Fruit fly (Drosophila melanogaster) whole organism, prepupa: ENCODE results near the gene kis.

ENCODE experiments used
- Blimp-1 ChIP-seq: fragments of 200-800 bp; sonication (Bioruptor generic); optimal IDR thresholded peaks from 3 replicates; lab custom pipeline; 2017; ENCODE audit warnings: missing biosample characterization, missing genetic modification characterization, mild to moderate bottlenecking, moderate library complexity, missing genetic modification reagents
- CG10631 ChIP-seq: fragments of 200-800 bp; sonication (Bioruptor generic); optimal IDR thresholded peaks from 2 replicates; lab custom pipeline; 2016; ENCODE audit warnings: missing biosample characterization, missing genetic modification characterization
- CG10669 ChIP-seq: fragments of 200-800 bp; sonication (Bioruptor generic); optimal IDR thresholded peaks from 3 replicates; lab custom pipeline; 2018; ENCODE audit warnings: missing biosample characterization, mild to moderate bottlenecking, missing genetic modification characterization, moderate library complexity
- CG11294 ChIP-seq: fragments of 200-800 bp; sonication (Bioruptor generic); IDR thresholded peaks from 2 replicates; pipeline ENCODE4 v1.3.6; 2022; ENCODE audit warnings: missing biosample characterization, missing genetic modification characterization
- CG11762 ChIP-seq: fragments of 200-800 bp; sonication (Bioruptor generic); optimal IDR thresholded peaks from 3 replicates; lab custom pipeline; 2016; ENCODE audit warnings: missing biosample characterization, missing genetic modification characterization; ENCODE audit not compliant: insufficient read depth
- CG11902 ChIP-seq: fragments of 200-800 bp; sonication (Bioruptor generic); optimal IDR thresholded peaks from 3 replicates; lab custom pipeline; 2016; ENCODE audit warnings: missing biosample characterization, missing genetic modification characterization
- CG15336 ChIP-seq: fragments of 200-800 bp; sonication (Bioruptor generic); IDR thresholded peaks from 2 replicates; pipeline ENCODE4 v1.3.6; 2022; ENCODE audit warnings: missing biosample characterization, missing genetic modification characterization
- CG1621 ChIP-seq: fragments of 200-800 bp; sonication (Bioruptor generic); optimal IDR thresholded peaks from 3 replicates; lab custom pipeline; 2018; ENCODE audit warnings: missing biosample characterization, mild to moderate bottlenecking, missing genetic modification characterization
- CG16779 ChIP-seq: fragments of 200-800 bp; sonication (Bioruptor generic); optimal IDR thresholded peaks from 3 replicates; lab custom pipeline; 2017; ENCODE audit warnings: missing biosample characterization, mild to moderate bottlenecking, missing genetic modification characterization
- CG3032 ChIP-seq: fragments of 200-800 bp; optimal IDR thresholded peaks from 2 replicates; lab custom pipeline; 2019; ENCODE audit warnings: missing biosample characterization, mild to moderate bottlenecking, missing genetic modification characterization, moderate library complexity
- CG32006 ChIP-seq: fragments of 200-800 bp; sonication (Bioruptor generic); optimal IDR thresholded peaks from 3 replicates; lab custom pipeline; 2017; ENCODE audit warnings: missing biosample characterization, mild to moderate bottlenecking, missing genetic modification characterization
- CG34406 ChIP-seq: fragments of 200-800 bp; sonication (Bioruptor generic); optimal IDR thresholded peaks from 3 replicates; lab custom pipeline; 2016; ENCODE audit warnings: missing biosample characterization, missing genetic modification characterization
- CG3919 ChIP-seq: fragments of 200-800 bp; sonication (Bioruptor generic); optimal IDR thresholded peaks from 3 replicates; lab custom pipeline; 2016; ENCODE audit warnings: missing biosample characterization, missing genetic modification characterization
- CG4318 ChIP-seq: fragments of 200-800 bp; sonication (Bioruptor generic); optimal IDR thresholded peaks from 3 replicates; lab custom pipeline; 2017; ENCODE audit warnings: missing biosample characterization, mild to moderate bottlenecking, missing genetic modification characterization
- CG6163 ChIP-seq: fragments of 200-800 bp; sonication (Bioruptor generic); IDR thresholded peaks from 3 replicates; pipeline ENCODE4 v1.3.6; 2022; ENCODE audit warnings: missing biosample characterization, missing genetic modification characterization
- CG6276 ChIP-seq: fragments of 200-800 bp; sonication (Bioruptor generic); optimal IDR thresholded peaks from 2 replicates; lab custom pipeline; 2017; ENCODE audit warnings: missing biosample characterization, mild to moderate bottlenecking, missing genetic modification characterization
- CG7368 ChIP-seq: fragments of 200-800 bp; sonication (Bioruptor generic); optimal IDR thresholded peaks from 3 replicates; lab custom pipeline; 2016; ENCODE audit warnings: missing biosample characterization, missing genetic modification characterization
- CG8319 ChIP-seq: fragments of 200-800 bp; sonication (Bioruptor generic); optimal IDR thresholded peaks from 3 replicates; lab custom pipeline; 2016; ENCODE audit warnings: missing biosample characterization, missing genetic modification characterization
- CG8632 ChIP-seq: fragments of 200-800 bp; sonication (Bioruptor generic); optimal IDR thresholded peaks from 3 replicates; lab custom pipeline; 2016; ENCODE audit warnings: missing biosample characterization, missing genetic modification characterization
- Eip78C ChIP-seq: fragments of 200-800 bp; sonication (Bioruptor generic); peaks from one replicate; lab custom pipeline; 2016; ENCODE audit warnings: missing biosample characterization, missing genetic modification characterization
- Eip93F ChIP-seq: fragments of 200-800 bp; sonication (Bioruptor generic); optimal IDR thresholded peaks from 2 replicates; lab custom pipeline; 2016; ENCODE audit warnings: missing biosample characterization, mild to moderate bottlenecking, missing genetic modification characterization
- Ets96B ChIP-seq: fragments of 200-800 bp; optimal IDR thresholded peaks from 2 replicates; lab custom pipeline; 2019; ENCODE audit warnings: missing biosample characterization, mild to moderate bottlenecking, missing genetic modification characterization, moderate library complexity
- Hr39 ChIP-seq: fragments of 200-800 bp; sonication (Bioruptor generic); optimal IDR thresholded peaks from 2 replicates; lab custom pipeline; 2016; ENCODE audit warnings: missing biosample characterization, missing genetic modification characterization
- Hr4 ChIP-seq: fragments of 200-800 bp; sonication (Bioruptor generic); optimal IDR thresholded peaks from 3 replicates; lab custom pipeline; 2016; ENCODE audit warnings: missing biosample characterization, missing genetic modification characterization
- Lpt ChIP-seq: fragments of 200-800 bp; sonication (Bioruptor generic); optimal IDR thresholded peaks from 3 replicates; lab custom pipeline; 2016; ENCODE audit warnings: missing biosample characterization, missing genetic modification characterization
- OdsH ChIP-seq: fragments of 200-800 bp; sonication (Bioruptor generic); optimal IDR thresholded peaks from 3 replicates; lab custom pipeline; 2016; ENCODE audit warnings: missing biosample characterization, missing genetic modification characterization
- Smox ChIP-seq: fragments of 200-800 bp; sonication (Bioruptor generic); optimal IDR thresholded peaks from 3 replicates; lab custom pipeline; 2016; ENCODE audit warnings: missing biosample characterization, missing genetic modification characterization
- Sox14 ChIP-seq: fragments of 200-800 bp; sonication (Bioruptor generic); optimal IDR thresholded peaks from 3 replicates; lab custom pipeline; 2016; ENCODE audit warnings: missing biosample characterization, missing genetic modification characterization
- Sox15 ChIP-seq: fragments of 200-800 bp; sonication (Bioruptor generic); optimal IDR thresholded peaks from 3 replicates; lab custom pipeline; 2016; ENCODE audit warnings: missing biosample characterization, missing genetic modification characterization
- achi ChIP-seq: fragments of 200-800 bp; sonication (Bioruptor generic); optimal IDR thresholded peaks from 3 replicates; lab custom pipeline; 2016; ENCODE audit warnings: missing biosample characterization, missing genetic modification characterization
- acj6 ChIP-seq: fragments of 200-800 bp; sonication (Bioruptor generic); optimal IDR thresholded peaks from 3 replicates; lab custom pipeline; 2016; ENCODE audit warnings: missing biosample characterization, missing genetic modification characterization
- cyc ChIP-seq: fragments of 200-800 bp; sonication (Bioruptor generic); optimal IDR thresholded peaks from 3 replicates; lab custom pipeline; 2016; ENCODE audit warnings: missing biosample characterization, missing genetic modification characterization
- dac ChIP-seq: fragments of 200-800 bp; sonication (Bioruptor generic); optimal IDR thresholded peaks from 2 replicates; lab custom pipeline; 2017; ENCODE audit warnings: missing biosample characterization, mild to moderate bottlenecking, missing genetic modification characterization
- dsx ChIP-seq: fragments of 200-800 bp; optimal IDR thresholded peaks from 3 replicates; lab custom pipeline; 2019; ENCODE audit warnings: missing biosample characterization, mild to moderate bottlenecking, missing genetic modification characterization, moderate library complexity; ENCODE audit not compliant: poor library complexity, severe bottlenecking
- eg ChIP-seq: fragments of 200-800 bp; sonication (Bioruptor generic); IDR thresholded peaks from 3 replicates; pipeline ENCODE4 v1.3.6; 2022; ENCODE audit warnings: missing biosample characterization, missing genetic modification characterization
- esn ChIP-seq: fragments of 200-800 bp; sonication (Bioruptor generic); optimal IDR thresholded peaks from 2 replicates; lab custom pipeline; 2016; ENCODE audit warnings: missing biosample characterization, mild to moderate bottlenecking, missing genetic modification characterization, moderate library complexity
- fkh ChIP-seq: fragments of 200-800 bp; sonication (Bioruptor generic); optimal IDR thresholded peaks from 3 replicates; lab custom pipeline; 2017; ENCODE audit warnings: missing biosample characterization, mild to moderate bottlenecking, missing genetic modification characterization, moderate library complexity
- lz ChIP-seq: fragments of 200-800 bp; sonication (Bioruptor generic); optimal IDR thresholded peaks from 3 replicates; lab custom pipeline; 2016; ENCODE audit warnings: missing biosample characterization, missing genetic modification characterization
- net ChIP-seq: fragments of 200-800 bp; sonication (Bioruptor generic); optimal IDR thresholded peaks from 3 replicates; lab custom pipeline; 2016; ENCODE audit warnings: missing biosample characterization, missing genetic modification characterization
- spab ChIP-seq: fragments of 200-800 bp; sonication (Bioruptor generic); optimal IDR thresholded peaks from 2 replicates; lab custom pipeline; 2017; ENCODE audit warnings: missing biosample characterization, mild to moderate bottlenecking, missing genetic modification characterization, missing genetic modification reagents
- ss ChIP-seq, 2 experiments: fragments of 200-800 bp; sonication (Bioruptor generic); optimal IDR thresholded peaks; 2 replicates in 1 of 2; 3 replicates in 1 of 2; lab custom pipeline; 2017 to 2018; ENCODE audit warnings: mild to moderate bottlenecking in 2 of 2, missing biosample characterization in 2 of 2, missing genetic modification characterization in 2 of 2, moderate library complexity in 1 of 2
- svp ChIP-seq: fragments of 200-800 bp; sonication (Bioruptor generic); peaks from one replicate; lab custom pipeline; 2016; ENCODE audit warnings: missing biosample characterization, missing genetic modification characterization
- topi ChIP-seq: fragments of 200-800 bp; sonication (Bioruptor generic); optimal IDR thresholded peaks from 3 replicates; lab custom pipeline; 2016; ENCODE audit warnings: missing biosample characterization, missing genetic modification characterization
- vri ChIP-seq: fragments of 200-800 bp; sonication (Bioruptor generic); optimal IDR thresholded peaks from 3 replicates; lab custom pipeline; 2016; ENCODE audit warnings: missing biosample characterization, mild to moderate bottlenecking, missing genetic modification characterization

Gene kis

DNA sequence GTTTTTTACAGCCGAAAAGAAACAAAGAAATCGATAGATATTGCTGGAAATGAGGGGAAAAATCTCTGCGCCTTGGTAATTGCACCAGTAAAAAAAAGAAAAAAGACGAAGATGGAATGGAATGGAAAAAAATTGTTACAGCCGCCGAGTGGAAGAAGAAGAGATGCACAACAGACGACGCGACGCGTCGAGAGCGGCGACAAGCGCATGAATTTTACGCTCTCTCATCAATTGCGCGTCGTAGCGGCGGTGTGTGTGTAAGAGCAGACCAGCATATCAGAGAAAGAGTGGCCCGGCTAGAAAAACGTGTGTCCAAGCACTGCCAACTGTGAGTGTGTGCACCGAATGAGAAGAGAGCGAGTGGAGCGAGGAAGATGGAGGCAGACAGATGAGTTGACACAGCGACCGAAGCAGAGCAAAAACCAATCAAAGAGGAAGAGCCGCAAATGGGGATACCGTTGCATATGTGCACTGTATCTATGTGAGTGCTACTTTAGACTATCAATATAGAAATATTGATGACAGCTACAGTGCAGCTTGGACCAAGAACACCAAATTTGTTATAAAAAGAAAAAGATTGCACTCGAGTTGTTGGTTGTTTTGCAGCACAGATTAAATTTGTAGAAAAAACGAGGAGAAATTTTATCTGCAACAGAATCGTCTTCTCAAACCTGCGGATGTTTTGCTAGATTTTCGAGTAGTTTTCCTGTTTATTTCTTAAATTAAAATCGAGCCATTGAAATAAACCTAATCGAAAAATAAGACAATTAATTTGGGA, 1.4 kb downstream of the kis start (continued):
- TF ChIP-seq achi (GFP tag; lab: Kevin White, UChicago) (peak; percentile 68), Sox14 (GFP tag; lab: Kevin White, UChicago) (peak; percentile 42), Sox15 (no peak), acj6 (GFP tag; lab: Kevin White, UChicago) (peak; percentile 61), vri (GFP tag; lab: Kevin White, UChicago) (no peak), fkh (peak; percentile 65), Hr39 (peak; percentile 23), CG6276 (GFP tag; lab: Kevin White, UChicago) (peak; percentile 67), Hr4 (GFP tag; lab: Kevin White, UChicago) (peak; percentile 85), CG15336 (GFP tag; lab: Robert Waterston, UW) (peak; percentile 70), topi (GFP tag; lab: Kevin White, UChicago) (peak; percentile 28), Eip78C (GFP tag; lab: Kevin White, UChicago) (peak; percentile 91), Eip93F (no peak), CG4318 (peak; percentile 74), CG16779 (tag; lab: Kevin White, UChicago) (peak; percentile 54), CG3919 (peak; percentile 42), CG3032 (tag; lab: Kevin White, UChicago) (peak; percentile 26), svp (GFP tag; lab: Kevin White, UChicago) (peak; percentile 67), CG7368 (GFP tag; lab: Kevin White, UChicago) (peak; percentile 34), CG11762 (GFP tag; lab: Kevin White, UChicago) (peak; percentile 44), CG6163 (peak; percentile 38), net (peak; percentile 63), Ets96B (tag; lab: Kevin White, UChicago) (peak; percentile 48), Smox (GFP tag; lab: Kevin White, UChicago) (no peak), lz (GFP tag; lab: Kevin White, UChicago) (peak; percentile 4), CG34406 (GFP tag; lab: Kevin White, UChicago) (peak; percentile 10), ss (GFP tag; optimal IDR thresholded peaks at IDR 0.05; lab: Kevin White, UChicago) (peak; percentile 68 to 76), Lpt (GFP tag; lab: Kevin White, UChicago) (peak; percentile 25), dsx (GFP tag; lab: Kevin White, UChicago) (peak; percentile 23), spab (GFP tag; lab: Kevin White, UChicago) (peak; percentile 35), CG8319 (GFP tag; lab: Kevin White, UChicago) (no peak), dac (GFP tag; lab: Kevin White, UChicago) (peak; percentile 61), eg (GFP tag; lab: Robert Waterston, UW) (peak; percentile 64; the same call in 2 of the 3 replicates)

DNA sequence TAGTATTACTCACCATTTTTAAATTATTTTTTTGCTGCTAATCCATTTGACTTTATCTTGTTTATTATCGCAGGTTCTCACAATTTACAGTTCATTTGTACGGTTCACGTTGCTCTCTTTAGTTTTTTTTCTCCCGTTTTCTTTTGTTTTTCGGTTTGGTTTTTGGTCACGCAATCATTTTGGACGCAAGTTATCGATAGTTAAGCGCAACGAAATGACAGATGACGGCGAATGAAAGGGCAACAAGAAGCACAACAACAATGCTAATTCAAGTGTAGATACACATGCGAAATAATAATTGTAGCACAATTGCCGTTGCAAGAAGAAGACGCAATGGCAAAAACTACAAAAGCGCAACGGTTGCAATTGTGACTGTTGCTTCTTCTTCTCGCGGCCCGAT, 2.0 kb downstream of the kis start:
- TF ChIP-seq cyc (GFP tag; lab: Kevin White, UChicago) (no peak), Eip78C (GFP tag; lab: Kevin White, UChicago) (peak; percentile 12)
- TF ChIP-seq, all 60 proteins: peak for 1

DNA sequence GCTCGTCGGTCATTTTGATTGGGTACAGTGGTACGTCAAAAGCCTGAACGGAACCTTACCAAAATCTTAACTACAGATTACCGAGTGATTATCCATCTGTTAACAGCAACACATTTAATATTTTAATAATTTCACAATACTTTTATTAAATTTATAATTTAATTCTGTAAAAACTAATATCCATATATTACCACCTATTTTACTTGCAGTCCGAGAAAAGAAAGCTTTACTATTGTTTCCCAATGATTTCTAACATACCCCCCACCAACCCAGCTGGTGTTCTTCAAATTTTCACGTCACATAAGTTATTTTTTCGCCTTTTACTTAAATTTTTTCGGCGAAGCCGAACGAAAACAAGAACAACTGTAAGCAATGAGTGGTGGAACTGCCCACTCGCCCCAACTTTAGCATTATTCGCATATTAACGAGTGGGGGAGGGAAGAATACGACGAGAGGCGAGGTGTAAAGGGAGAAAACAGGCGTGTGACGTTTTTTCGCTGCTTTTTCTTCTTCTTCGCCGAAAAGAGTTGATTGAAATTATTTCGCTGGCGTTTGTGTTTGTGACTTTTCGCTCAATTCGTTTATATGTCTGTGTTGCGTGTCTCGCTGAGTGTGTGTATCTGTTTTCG, 2.7 kb downstream of the kis start:
- TF ChIP-seq fkh, result no peak
- peak; percentile 67 for TF ChIP-seq CG34406 (GFP tag; lab: Kevin White, UChicago)
- peak; percentile 76 for TF ChIP-seq CG10631 (GFP tag; lab: Kevin White, UChicago)
- no peak for TF ChIP-seq CG1621 (tag; lab: Kevin White, UChicago)
- TF ChIP-seq Blimp-1 (GFP tag; lab: Kevin White, UChicago), result peak; percentile 49
- peak; percentile 75 for TF ChIP-seq acj6 (GFP tag; lab: Kevin White, UChicago)
- peak; percentile 82 for TF ChIP-seq esn
- TF ChIP-seq CG6276 (GFP tag; lab: Kevin White, UChicago), result peak; percentile 65
- peak; percentile 85 for TF ChIP-seq CG32006 (GFP tag; lab: Kevin White, UChicago)
- TF ChIP-seq vri (GFP tag; lab: Kevin White, UChicago), result peak; percentile 28
- TF ChIP-seq topi (GFP tag; lab: Kevin White, UChicago), result peak; percentile 71
- TF ChIP-seq Hr4 (GFP tag; lab: Kevin White, UChicago), result peak; percentile 66
- TF ChIP-seq CG11294 (GFP tag; lab: Robert Waterston, UW), result peak; percentile 50
- TF ChIP-seq net, result peak; percentile 61
- peak; percentile 40 for TF ChIP-seq CG7368 (GFP tag; lab: Kevin White, UChicago)
- peak; percentile 69 for TF ChIP-seq CG10669 (GFP tag; lab: Kevin White, UChicago)
- TF ChIP-seq OdsH, result peak; percentile 74
- TF ChIP-seq CG11902 (GFP tag; lab: Kevin White, UChicago), result peak; percentile 52
- TF ChIP-seq CG11762 (GFP tag; lab: Kevin White, UChicago), result peak; percentile 58
- TF ChIP-seq achi (GFP tag; lab: Kevin White, UChicago), result peak; percentile 82
- TF ChIP-seq dsx (GFP tag; lab: Kevin White, UChicago), result no peak
- TF ChIP-seq eg (GFP tag; lab: Robert Waterston, UW), result peak; percentile 72
- TF ChIP-seq CG3919, result peak; percentile 67
- TF ChIP-seq CG8632 (GFP tag; lab: Kevin White, UChicago), result peak; percentile 65
